Worm (Caenorhabditis elegans) whole organism, L4/young adult: ENCODE results near the gene sri-25.
A peak's percentile ranks its signal among the peaks of the same experiment; 100 is the strongest.

Experiments
- W03F9.2 ChIP-seq: fragments of 150-350 bp; optimal IDR thresholded peaks from 2 replicates; lab custom pipeline; 2014; ENCODE audit warnings: missing biosample characterization, missing genetic modification characterization
- dao-5 ChIP-seq: sonication (generic microtip); optimal IDR thresholded peaks from 2 replicates; lab custom pipeline; 2016; ENCODE audit warnings: missing genotype, missing genetic modification characterization, moderate library complexity, missing compliant biosample characterization
- him-1 ChIP-seq: sonication (generic microtip); optimal IDR thresholded peaks from 2 replicates; lab custom pipeline; 2016; ENCODE audit warnings: missing genotype, missing genetic modification reagents, missing genetic modification characterization, missing compliant biosample characterization

The sri-25 gene

DNA sequence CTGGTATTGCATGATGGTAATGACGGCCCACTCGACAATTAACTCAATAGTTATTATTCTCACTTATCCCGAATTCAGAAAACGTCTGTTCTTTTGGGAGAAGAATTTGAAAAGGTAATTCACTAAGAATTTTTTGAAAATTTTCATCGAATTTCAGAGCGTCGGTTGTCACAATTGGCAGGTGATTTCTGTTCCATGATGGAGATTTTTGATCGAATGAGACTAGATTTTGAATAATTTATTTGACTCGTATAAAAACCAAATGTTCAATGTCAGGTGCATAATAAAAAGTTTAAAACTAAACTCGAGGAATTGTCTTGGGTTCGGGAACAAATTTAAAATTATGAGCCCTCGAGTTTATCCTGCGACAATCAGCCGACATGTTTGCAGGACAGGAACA is at the start of gene sri-25:
Gene sri-25, plus strand, starts transcription at position 301 of the 400 bp plus-strand sequence.
- TF ChIP-seq W03F9.2 (tag; lab: Kevin White, UChicago) (no peak), him-1 (tag; lab: Kevin White, UChicago) (no peak), dao-5 (tag; lab: Kevin White, UChicago) (no peak)

DNA sequence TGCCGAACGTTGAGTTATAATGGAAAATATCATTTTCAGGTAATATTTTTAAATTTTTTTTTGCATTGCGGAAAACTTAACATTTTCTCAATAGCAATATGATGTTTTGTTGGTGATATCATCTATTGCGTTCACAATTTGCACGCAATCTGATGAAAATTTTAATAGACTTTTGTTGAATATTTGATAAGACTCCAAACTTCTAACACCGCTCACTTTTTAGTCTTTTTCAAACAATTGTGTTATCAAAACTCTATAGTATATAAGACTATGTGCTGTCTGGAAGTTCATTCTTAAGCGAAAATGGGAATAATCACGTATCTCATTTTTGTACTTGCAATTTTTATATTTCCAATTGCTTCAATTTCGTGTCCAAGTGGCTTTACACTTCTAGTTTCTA is 41.3 kb upstream of the sri-25 start, which contains the start of gene clec-47:
Gene clec-47, plus strand, starts transcription at position 301 of the 400 bp plus-strand sequence.
- TF ChIP-seq dao-5 (tag; lab: Kevin White, UChicago) = no peak
- TF ChIP-seq W03F9.2 (tag; lab: Kevin White, UChicago) = no peak
- no peak for TF ChIP-seq him-1 (tag; lab: Kevin White, UChicago)

DNA sequence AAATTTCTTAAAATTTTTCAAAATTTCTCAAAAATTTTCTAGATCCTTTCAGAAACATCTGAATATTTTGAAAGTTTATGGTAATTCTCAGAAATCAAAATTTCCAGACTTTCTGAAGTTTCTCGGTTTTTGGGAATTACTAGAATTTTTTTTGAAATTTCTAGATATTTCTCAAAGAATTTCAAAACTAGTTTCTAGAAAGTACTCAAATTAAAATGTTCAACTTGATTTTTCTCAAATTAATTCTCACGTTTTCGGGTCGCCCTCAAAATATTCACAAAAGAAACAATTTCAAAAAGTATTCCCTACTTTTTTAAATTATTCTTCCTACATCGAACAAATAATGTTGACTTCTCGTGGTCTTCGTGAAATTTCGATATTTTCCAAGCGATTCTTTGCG is 37.0 kb upstream of the sri-25 start, which contains the start of gene T09F5.10:
Gene T09F5.10, plus strand, starts transcription at position 301 of the 400 bp plus-strand sequence.
- no peak for TF ChIP-seq dao-5 (tag; lab: Kevin White, UChicago)
- no peak for TF ChIP-seq him-1 (tag; lab: Kevin White, UChicago)
- TF ChIP-seq W03F9.2 (tag; lab: Kevin White, UChicago) = no peak

DNA sequence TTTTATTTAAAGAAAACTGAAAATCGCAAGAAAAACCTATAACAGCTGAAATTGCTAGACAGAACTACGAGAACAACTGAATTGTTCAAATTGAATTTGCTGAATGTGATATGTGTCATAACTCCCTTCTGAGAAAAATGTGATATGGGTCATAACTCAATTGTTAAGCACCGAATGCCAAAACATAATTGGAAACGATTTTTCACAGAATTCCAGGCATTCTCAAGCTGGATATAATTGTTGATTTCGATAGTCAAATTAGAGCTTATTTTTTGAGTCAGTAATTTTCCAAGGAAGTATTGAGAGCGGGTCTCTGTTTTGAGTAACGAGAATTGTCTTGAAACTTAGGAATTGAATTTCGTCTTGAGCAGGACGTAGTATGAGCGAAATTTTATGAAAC is 34.9 kb upstream of the sri-25 start:
- TF ChIP-seq dao-5 (tag; lab: Kevin White, UChicago) (no peak), him-1 (tag; lab: Kevin White, UChicago) (no peak), W03F9.2 (tag; lab: Kevin White, UChicago) (no peak)

DNA sequence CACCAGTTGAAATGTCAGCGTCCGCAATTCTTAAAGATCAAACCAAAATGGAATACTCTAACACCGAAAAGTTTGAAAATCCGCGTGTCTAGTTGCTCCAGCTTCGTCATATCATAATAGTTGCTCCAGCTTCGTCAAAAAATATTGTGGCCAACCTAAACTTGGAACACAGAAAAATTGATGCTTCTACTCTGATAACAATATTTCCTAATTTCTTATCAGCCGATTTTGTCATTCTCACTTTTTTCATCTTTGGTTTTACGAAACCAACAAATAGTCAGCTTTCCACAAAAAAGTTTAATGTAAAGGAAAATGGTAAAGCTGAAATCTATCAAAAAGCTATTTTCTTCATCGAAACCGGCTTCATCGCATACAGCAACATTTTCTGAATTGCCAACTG is 34.4 kb upstream of the sri-25 start, which contains the start of gene fbxa-84:
Gene fbxa-84, plus strand, starts transcription at position 34 of the 400 bp plus-strand sequence.
- TF ChIP-seq dao-5 (tag; lab: Kevin White, UChicago) (no peak), W03F9.2 (tag; lab: Kevin White, UChicago) (no peak), him-1 (tag; lab: Kevin White, UChicago) (no peak)

DNA sequence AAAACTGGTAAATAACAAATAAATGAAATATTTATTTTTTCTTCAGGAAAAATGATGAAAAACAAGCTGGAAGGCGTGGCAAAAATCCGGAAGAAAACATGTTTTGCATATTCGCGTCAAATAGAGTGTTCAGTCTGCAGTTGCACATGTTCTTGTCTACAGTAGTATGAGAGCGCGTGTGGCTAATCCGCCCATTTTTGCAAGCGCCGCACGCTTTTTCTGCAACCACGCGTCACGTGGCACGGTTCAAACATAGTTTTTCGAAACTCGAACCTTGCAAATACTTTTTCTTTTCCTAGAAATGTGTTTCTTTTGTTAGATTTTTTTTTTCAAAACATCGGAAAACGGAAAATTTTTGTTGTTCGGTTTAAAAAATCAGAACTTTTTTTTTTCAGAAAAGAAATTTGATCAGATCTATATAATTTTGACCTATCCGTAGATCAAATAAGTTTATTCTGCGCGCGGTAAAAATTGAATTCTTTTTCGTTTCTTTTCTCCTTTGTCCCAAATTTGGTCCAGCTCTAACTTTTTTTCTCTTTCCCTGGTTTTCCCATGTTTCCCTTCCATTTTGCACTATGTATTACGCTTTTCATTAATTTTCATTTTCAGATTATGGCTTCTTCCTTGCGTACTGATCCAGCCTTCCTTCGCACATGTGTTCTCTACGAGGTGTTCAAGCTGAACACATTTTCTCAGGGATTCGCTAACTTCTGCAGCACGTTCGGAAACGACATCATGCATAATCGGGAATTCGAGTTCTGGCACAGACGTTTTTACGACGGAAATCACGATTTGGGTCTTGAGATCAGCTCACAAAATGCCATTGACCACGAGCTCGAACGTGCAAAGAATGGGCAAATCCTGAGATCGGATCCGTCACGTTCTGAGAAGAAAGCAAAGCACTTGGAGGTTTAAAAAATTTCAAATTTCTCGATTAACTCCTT is 32.4 kb upstream of the sri-25 start, which contains the start of gene Y75B12B.1:
Gene Y75B12B.1, plus strand, starts transcription at position 603 of the 944 bp plus-strand sequence.
- TF ChIP-seq him-1 (tag; lab: Kevin White, UChicago) = no peak
- TF ChIP-seq W03F9.2 (tag; lab: Kevin White, UChicago) = peak; percentile 52

DNA sequence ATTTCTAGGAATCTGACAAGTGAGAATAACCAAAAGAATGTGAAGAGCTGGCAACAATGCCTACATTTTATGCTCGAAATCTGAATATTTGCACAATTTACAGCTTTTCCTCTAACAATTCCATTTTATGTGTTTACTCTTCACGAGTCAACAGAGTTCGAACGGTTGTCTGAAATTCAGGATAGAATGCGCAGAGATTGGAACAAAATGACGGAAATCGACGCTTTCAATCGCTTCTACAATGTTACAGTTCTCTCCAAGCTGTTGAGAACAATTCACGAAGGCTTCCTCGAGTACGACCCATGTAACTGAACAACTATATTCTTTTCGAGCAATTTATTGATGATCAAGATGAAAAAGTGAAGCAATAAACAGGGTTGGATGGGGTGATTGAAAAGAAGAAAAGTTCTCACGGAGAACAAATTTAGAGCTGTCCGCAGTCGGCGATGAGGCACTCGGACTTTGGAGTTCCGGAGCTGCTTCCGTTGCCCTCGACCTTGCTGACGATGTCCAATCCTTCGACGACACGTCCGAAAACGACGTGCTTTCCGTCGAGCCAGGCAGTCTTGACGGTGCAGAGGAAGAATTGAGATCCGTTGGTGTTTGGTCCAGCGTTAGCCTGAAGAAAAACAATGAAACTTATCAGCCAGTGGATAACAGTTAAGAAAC is 30.4 kb upstream of the sri-25 start, which contains the start of gene Y75B12B.3:
Gene Y75B12B.3, minus strand, starts transcription at position 21 of the 669 bp plus-strand sequence.
- TF ChIP-seq him-1 (tag; lab: Kevin White, UChicago) = no peak
- no peak for TF ChIP-seq dao-5 (tag; lab: Kevin White, UChicago)
- TF ChIP-seq W03F9.2 (tag; lab: Kevin White, UChicago) = no peak

DNA sequence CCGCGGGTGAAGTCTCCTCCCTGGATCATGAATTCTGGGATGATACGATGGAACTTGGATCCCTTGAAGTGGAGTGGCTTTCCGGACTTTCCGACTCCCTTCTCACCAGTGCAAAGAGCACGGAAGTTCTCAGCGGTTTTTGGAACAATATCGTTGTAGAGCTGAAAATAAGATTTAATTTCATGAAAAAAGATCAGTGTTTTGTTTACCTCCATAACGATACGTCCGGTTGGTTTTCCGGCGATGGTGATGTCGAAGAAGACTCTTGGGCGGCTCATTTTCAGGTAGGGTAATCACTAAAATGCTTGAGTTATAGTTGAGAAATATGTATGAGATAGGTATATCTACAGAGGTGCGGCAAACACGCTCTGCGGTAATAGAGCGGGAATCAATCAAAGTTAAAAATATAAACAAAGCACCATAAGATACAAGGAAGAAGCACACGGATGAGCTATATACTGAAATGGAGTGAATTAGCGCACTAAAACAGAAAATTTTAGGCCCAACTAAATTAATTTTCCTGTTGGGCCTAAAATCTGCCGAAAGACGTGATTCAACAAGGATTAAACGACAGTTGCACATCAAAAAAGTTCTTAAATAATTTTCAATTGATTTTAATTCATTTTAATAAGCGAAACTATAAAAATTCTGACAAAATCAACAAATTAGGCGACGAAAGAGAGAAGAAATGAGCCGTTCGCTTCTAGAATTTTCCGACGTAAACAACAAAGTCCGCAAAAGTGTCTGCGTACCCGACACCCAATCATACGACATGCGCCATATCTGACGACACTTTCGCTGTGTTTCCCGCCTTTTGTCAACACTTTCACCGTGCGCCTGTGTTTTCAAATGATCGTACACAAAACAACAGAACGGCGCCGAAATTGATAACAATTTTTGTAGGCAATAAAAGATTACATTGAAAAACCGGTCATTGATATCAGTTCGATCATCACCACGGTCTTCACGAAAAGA is 29.4 kb upstream of the sri-25 start, which contains the start of the genes cyn-7 and bath-36:
Gene cyn-7, minus strand, starts transcription at position 296 of the 975 bp plus-strand sequence.
Gene bath-36, plus strand, starts transcription at position 806 of the 975 bp plus-strand sequence.
- TF ChIP-seq dao-5 (tag; lab: Kevin White, UChicago) = no peak
- TF ChIP-seq W03F9.2 (tag; lab: Kevin White, UChicago) = peak; percentile 51

DNA sequence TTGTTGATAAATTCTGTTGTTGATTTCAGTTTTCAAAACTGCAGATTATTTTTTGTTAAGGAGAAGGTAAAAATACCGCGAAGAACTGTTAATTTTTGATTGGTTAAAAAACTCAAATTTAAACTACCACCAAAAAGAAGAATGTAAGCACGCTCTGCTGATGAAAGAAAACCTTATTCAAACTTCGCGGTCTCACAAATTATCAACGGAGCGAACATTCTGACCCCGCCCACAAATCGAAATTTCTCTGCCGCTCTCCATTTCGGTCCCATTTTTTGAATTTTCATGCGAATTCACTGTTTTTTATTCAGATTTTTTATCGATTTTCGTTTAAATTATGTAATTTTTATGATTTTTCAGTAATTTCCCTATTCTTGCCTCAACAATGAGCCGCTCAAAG is 27.2 kb upstream of the sri-25 start, which contains the start of gene cyn-3:
Gene cyn-3, plus strand, starts transcription at position 361 of the 400 bp plus-strand sequence.
- TF ChIP-seq dao-5 (tag; lab: Kevin White, UChicago) (no peak), W03F9.2 (tag; lab: Kevin White, UChicago) (peak; percentile 92)

DNA sequence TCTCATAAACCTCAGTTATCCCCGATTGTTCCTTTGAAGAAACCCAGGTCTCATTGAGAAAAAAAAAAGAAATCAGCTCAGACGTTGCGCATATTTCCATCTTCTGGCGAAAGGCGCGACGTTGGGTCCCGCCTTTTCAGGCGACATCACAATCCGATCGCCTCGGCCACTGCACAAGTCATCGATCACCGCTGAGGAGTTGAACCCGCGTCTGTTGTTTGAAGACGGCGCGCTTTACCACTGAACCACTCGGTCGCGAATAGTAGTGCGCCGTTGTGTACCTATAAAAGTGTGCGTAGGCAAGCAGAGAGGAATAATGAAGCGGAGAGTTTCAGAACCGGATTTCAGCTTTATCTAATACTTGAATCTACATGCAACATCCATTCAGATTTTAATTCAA is 25.9 kb upstream of the sri-25 start, which contains the start of gene Y75B12B.11:
Gene Y75B12B.11, plus strand, starts transcription at position 394 of the 400 bp plus-strand sequence.
- TF ChIP-seq him-1 (tag; lab: Kevin White, UChicago) (no peak), W03F9.2 (tag; lab: Kevin White, UChicago) (peak; percentile 43), dao-5 (tag; lab: Kevin White, UChicago) (peak; percentile 95)

DNA sequence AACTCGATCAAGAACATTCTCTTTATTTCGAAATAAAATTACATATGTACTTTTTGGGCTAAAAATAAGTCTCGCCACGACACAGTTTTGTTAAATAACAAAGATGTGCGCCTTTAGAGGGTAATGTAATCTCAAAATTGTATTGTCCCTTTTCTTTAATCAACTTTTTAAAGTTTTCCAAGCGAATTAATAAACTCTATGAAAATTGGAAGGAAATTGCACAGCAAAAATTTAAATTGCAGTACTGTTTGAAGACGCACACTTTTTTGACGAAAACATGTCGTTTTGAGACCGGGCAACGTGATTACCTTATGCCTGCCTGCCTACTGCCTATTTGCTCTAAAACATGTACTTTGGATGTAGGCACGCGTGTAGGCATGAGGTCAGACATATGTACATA is 24.8 kb upstream of the sri-25 start:
- TF ChIP-seq W03F9.2 (tag; lab: Kevin White, UChicago) (no peak), him-1 (tag; lab: Kevin White, UChicago) (no peak), dao-5 (tag; lab: Kevin White, UChicago) (no peak)

DNA sequence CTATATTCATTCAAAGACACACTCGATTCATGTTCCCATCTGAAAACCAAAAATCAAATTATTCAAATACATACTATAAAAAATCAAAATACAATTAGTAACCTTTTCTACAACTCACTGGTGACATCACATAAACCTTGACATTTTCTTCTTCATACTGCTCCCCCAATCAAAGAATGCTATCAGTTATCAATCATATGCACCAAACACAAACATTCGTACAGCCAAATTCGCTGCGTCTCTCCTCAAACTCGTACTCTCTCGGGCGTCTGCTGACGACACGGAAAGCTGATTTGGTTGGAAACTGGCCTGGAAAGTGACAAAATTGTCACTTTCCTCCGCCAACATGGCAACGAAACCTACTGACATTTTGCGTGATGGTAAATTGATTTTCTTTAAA is 24.4 kb upstream of the sri-25 start, which contains the start of gene plc-2:
Gene plc-2, plus strand, starts transcription at position 196 of the 400 bp plus-strand sequence.
- TF ChIP-seq dao-5 (tag; lab: Kevin White, UChicago) (no peak), W03F9.2 (tag; lab: Kevin White, UChicago) (no peak), him-1 (tag; lab: Kevin White, UChicago) (no peak)
